Fruit fly (Drosophila melanogaster): ENCODE measurements around the gene CG31199.

dm6 chr3R:20745238-20745637 lies 1.6 kb upstream of the CG31199 start, which contains the start of gene CG31200:
- TF ChIP-seq Mes4 (GFP tag; optimal IDR thresholded peaks at IDR 0.05) (no peak), exex (tag; optimal IDR thresholded peaks at IDR 0.05) (no peak), rib (GFP tag; IDR thresholded peaks at IDR 0.05) (no peak), ken (GFP tag; IDR thresholded peaks at IDR 0.05) (no peak), CG11560 (tag; IDR thresholded peaks at IDR 0.05) (no peak), ase (GFP tag; IDR thresholded peaks at IDR 0.05) (no peak), CG17385 (GFP tag; optimal IDR thresholded peaks at IDR 0.05) (no peak), CG16779 (GFP tag; IDR thresholded peaks at IDR 0.05) (no peak), zfh1 (GFP tag; IDR thresholded peaks at IDR 0.05) (no peak), CG8281 (tag; optimal IDR thresholded peaks at IDR 0.05) (no peak), Abd-B (GFP tag; optimal IDR thresholded peaks at IDR 0.05) (no peak), Optix (GFP tag; IDR thresholded peaks at IDR 0.05) (no peak)
